Worm (Caenorhabditis elegans) whole organism, late embryonic: ENCODE results near the gene C34F6.10.

Experiments used
- elt-2 ChIP-seq: sonication (generic microtip); optimal IDR thresholded peaks from 2 replicates; lab custom pipeline; 2016; ENCODE audit warnings: missing genetic modification reagents, missing genetic modification characterization, missing compliant biosample characterization
- fkh-10 ChIP-seq: fragments of 150-350 bp; optimal IDR thresholded peaks from 2 replicates; lab custom pipeline; 2014; ENCODE audit warnings: missing biosample characterization, missing genetic modification reagents, missing genetic modification characterization

DNA sequence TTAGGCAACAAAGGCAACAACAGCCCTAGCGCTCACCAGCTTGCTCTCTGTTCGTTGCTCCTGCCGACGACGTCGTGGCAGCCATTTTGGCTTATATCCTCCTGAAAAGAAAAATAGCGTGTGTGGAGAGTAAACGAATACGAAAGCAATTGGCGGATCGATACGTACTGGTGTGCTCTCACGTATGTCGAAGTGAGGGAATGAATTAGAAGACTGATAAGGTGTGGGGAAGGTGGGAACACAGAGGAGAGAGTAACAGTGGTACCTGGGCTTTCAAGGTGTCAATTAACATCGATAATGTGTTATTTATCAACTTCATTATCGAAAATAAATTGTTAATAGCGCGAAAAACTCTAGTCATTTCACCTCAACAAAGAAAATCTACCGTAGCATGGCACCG is 31.6 kb downstream of the C34F6.10 start, which contains the start of gene C34F6.5:
- TF ChIP-seq elt-2 (no peak), fkh-10 (GFP tag; lab: Kevin White, UChicago) (no peak)
